Fruit fly (Drosophila melanogaster): Measurements from ENCODE around the gene CG31689.

The CG31689 gene

DNA sequence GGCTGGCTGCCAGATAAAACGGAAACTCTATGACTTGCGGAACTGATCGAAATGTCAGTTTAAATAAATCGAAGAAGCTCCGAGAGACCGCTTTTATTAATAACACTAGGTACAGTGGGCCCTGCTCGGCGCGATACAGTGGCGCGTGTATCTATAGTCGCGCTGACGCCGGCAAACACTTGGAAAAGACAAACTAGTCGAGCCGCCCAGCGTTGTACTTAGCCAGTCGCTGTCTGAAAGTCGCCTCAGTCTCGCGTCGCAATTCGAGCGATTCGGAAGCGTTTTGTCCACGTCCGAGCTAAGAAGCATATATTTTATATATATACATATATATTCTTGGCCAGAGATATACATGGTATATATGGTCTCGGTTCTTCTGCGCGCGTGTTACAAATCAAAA, 4.4 kb downstream of the CG31689 start (continued):
- TF ChIP-seq CG11504 (tag; optimal IDR thresholded peaks at IDR 0.05), result peak; percentile 50
- no peak for TF ChIP-seq nom (GFP tag; optimal IDR thresholded peaks at IDR 0.05)
- TF ChIP-seq ssp (GFP tag; IDR thresholded peaks at IDR 0.05), result no peak
- no peak for TF ChIP-seq so (GFP tag; IDR thresholded peaks at IDR 0.05)
- peak; percentile 28 for TF ChIP-seq CG10209 (GFP tag; optimal IDR thresholded peaks at IDR 0.05)
- TF ChIP-seq CG4360 (GFP tag; IDR thresholded peaks at IDR 0.05), result no peak
- TF ChIP-seq CG8359 (GFP tag; optimal IDR thresholded peaks at IDR 0.05; ENCODE audit: borderline replicate concordance), result peak; percentile 84
- TF ChIP-seq CG10274 (GFP tag; optimal IDR thresholded peaks at IDR 0.05), result peak; percentile 49
- peak; percentile 60 for TF ChIP-seq CG15269 (tag; optimal IDR thresholded peaks at IDR 0.05)
- TF ChIP-seq CG7357 (GFP tag; IDR thresholded peaks at IDR 0.05), result no peak
- TF ChIP-seq CG10267 (tag; optimal IDR thresholded peaks at IDR 0.05), result no peak
- no peak for TF ChIP-seq CG3726 (GFP tag; IDR thresholded peaks at IDR 0.05)
- TF ChIP-seq CG6272 (GFP tag; IDR thresholded peaks at IDR 0.05), result 0 out of 2 replicates have a peak, but pooled peaks have one; percentile 10
- TF ChIP-seq Dek (tag; optimal IDR thresholded peaks at IDR 0.05), result peak; percentile 51
- no peak for TF ChIP-seq NC2α (GFP tag; optimal IDR thresholded peaks at IDR 0.05)
- TF ChIP-seq odd (GFP tag; optimal IDR thresholded peaks at IDR 0.05), result no peak
- TF ChIP-seq mirr (GFP tag; optimal IDR thresholded peaks at IDR 0.05), result peak; percentile 62
- TF ChIP-seq Med (GFP tag), result peak; percentile 91
- TF ChIP-seq CG6854 (GFP tag; optimal IDR thresholded peaks at IDR 0.05), result no peak
- TF ChIP-seq CG7987 (GFP tag; optimal IDR thresholded peaks at IDR 0.05), result peak; percentile 51
- peak; percentile 15 for TF ChIP-seq schlank (tag; optimal IDR thresholded peaks at IDR 0.05)
- no peak for TF ChIP-seq ERR (GFP tag; optimal IDR thresholded peaks at IDR 0.05)
- TF ChIP-seq Opbp (GFP tag; IDR thresholded peaks at IDR 0.05; ENCODE audit: partially characterized antibody), result no peak
- TF ChIP-seq ken (GFP tag; IDR thresholded peaks at IDR 0.05), result peak; percentile 35; the same call in 1 of the 3 replicates
- no peak for TF ChIP-seq CG30431 (GFP tag; optimal IDR thresholded peaks at IDR 0.05)
- TF ChIP-seq HHEX (GFP tag; optimal IDR thresholded peaks at IDR 0.05), result peak; percentile 43
- TF ChIP-seq sna (GFP tag; IDR thresholded peaks at IDR 0.05; ENCODE audit: partially characterized antibody), result no peak
- no peak for TF ChIP-seq p53 (GFP tag; optimal IDR thresholded peaks at IDR 0.05)
- TF ChIP-seq NC2β (GFP tag; optimal IDR thresholded peaks at IDR 0.05), result no peak
- TF ChIP-seq sr (GFP tag; IDR thresholded peaks at IDR 0.05), result 0 out of 3 replicates have a peak, but pooled peaks have one; percentile 26
- 0 out of 2 replicates have a peak, but pooled peaks have one; percentile 16 for TF ChIP-seq CG31441 (GFP tag; IDR thresholded peaks at IDR 0.05)
- no peak for TF ChIP-seq stc (GFP tag; IDR thresholded peaks at IDR 0.05)
- no peak for TF ChIP-seq ab (GFP tag; optimal IDR thresholded peaks at IDR 0.05)
- no peak for TF ChIP-seq pb (GFP tag; optimal IDR thresholded peaks at IDR 0.05)
- TF ChIP-seq HmgZ (tag; optimal IDR thresholded peaks at IDR 0.05), result peak; percentile 23
- TF ChIP-seq CkIIα-i1 (GFP tag; IDR thresholded peaks at IDR 0.05), result no peak
- TF ChIP-seq hb (GFP tag; IDR thresholded peaks at IDR 0.05; ENCODE audit: partially characterized antibody), result no peak
- TF ChIP-seq Ptx1 (GFP tag; IDR thresholded peaks at IDR 0.05), result peak; percentile 30; the same call in 1 of the 2 replicates
- peak; percentile 61 for TF ChIP-seq Hmr (GFP tag; optimal IDR thresholded peaks at IDR 0.05)
- peak; percentile 40 for TF ChIP-seq tin (GFP tag; optimal IDR thresholded peaks at IDR 0.05)
- no peak for TF ChIP-seq gfzf (GFP tag; optimal IDR thresholded peaks at IDR 0.05)
- TF ChIP-seq CG7745 (tag; optimal IDR thresholded peaks at IDR 0.05), result no peak
- peak; percentile 66 for TF ChIP-seq Fer3 (tag; optimal IDR thresholded peaks at IDR 0.05)
- no peak for TF ChIP-seq D (optimal IDR thresholded peaks at IDR 0.05)
- no peak for TF ChIP-seq D (GFP tag; optimal IDR thresholded peaks at IDR 0.05)
- no peak for TF ChIP-seq cas (GFP tag; IDR thresholded peaks at IDR 0.05)
- TF ChIP-seq CG2202 (tag; optimal IDR thresholded peaks at IDR 0.05), result no peak
- TF ChIP-seq wdn (GFP tag; IDR thresholded peaks at IDR 0.05), result peak; percentile 35; the same call in 1 of the 2 replicates
- no peak for TF ChIP-seq zf30C (GFP tag; optimal IDR thresholded peaks at IDR 0.05)
- no peak for TF ChIP-seq Mes4 (GFP tag; optimal IDR thresholded peaks at IDR 0.05)
- TF ChIP-seq aop (GFP tag; IDR thresholded peaks at IDR 0.05), result no peak

Data from whole organism, embryonic.